Worm (Caenorhabditis elegans): ENCODE measurements around the gene Y58A7A.5.
A peak's percentile ranks its signal among the peaks of the same experiment; 100 is the strongest.

Gene Y58A7A.5

DNA sequence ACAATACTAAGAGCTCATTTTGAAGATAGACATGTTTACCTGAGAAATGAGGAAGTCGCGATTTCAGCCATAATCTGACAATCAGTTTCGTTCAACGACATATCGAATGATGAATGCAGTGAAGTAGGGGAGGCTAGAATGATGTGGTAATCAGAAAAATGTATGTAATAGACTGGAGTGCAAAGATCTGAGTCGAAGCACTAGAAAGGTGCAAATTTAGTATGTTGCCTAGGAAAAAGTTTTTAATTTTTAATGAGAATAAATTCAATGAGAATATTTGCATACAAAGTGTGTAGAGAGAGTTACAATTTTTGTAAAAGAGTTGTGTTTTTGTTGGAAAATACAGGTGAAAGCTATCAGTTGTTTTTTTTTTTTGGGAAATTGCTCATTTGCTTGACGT is 18.2 kb upstream of the Y58A7A.5 start, which contains the start of gene srab-2:
srab-2 (minus strand) TSS at position 101 of the 400 bp plus-strand sequence.
- TF ChIP-seq pqm-1 (tag; optimal IDR thresholded peaks at IDR 0.05) (no peak), lin-1 (GFP tag; IDR thresholded peaks at IDR 0.05) (no peak), mes-2 (tag; optimal IDR thresholded peaks at IDR 0.05; ENCODE audit: poor library complexity, severe bottlenecking) (no peak)

DNA sequence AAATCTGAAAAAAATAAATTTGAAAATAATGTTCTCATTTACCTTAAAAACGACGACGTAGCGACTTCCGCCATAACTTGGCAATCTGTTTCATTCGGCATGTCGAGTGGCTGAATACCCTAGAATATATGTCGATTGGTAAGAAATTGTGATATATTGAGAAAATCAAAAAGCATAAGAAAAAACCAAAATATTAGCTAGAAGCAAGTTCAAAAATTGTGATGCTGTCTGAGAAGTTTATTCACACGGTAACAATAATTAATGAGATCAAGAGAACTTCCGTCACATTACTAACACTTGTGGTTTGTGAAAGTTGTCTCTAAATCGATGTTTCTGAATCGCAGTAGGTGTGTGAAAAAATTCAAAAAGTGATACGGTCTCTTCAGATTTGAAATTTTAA is 15.2 kb upstream of the Y58A7A.5 start, which contains the start of gene srab-1:
srab-1 (minus strand) TSS at position 101 of the 400 bp plus-strand sequence.
- TF ChIP-seq daf-12 (tag; optimal IDR thresholded peaks at IDR 0.05) (no peak), Y5F2A.4 (GFP tag; optimal IDR thresholded peaks at IDR 0.05) (no peak), madf-5 (GFP tag; IDR thresholded peaks at IDR 0.05) (no peak), egl-27 (tag; optimal IDR thresholded peaks at IDR 0.05) (no peak), nhr-102 (tag; optimal IDR thresholded peaks at IDR 0.05) (no peak), Y48G9A.11 (GFP tag; IDR thresholded peaks at IDR 0.05) (no peak), F44E2.7 (GFP tag; IDR thresholded peaks at IDR 0.05) (no peak), fkh-10 (GFP tag; optimal IDR thresholded peaks at IDR 0.05) (no peak), Y75B8A.6 (GFP tag; IDR thresholded peaks at IDR 0.05) (no peak), zag-1 (tag; optimal IDR thresholded peaks at IDR 0.05) (no peak), zip-11 (GFP tag; IDR thresholded peaks at IDR 0.05) (no peak), dmd-8 (GFP tag; IDR thresholded peaks at IDR 0.05) (no peak), snpc-1.2 (GFP tag; IDR thresholded peaks at IDR 0.05) (no peak), nhr-42 (GFP tag; IDR thresholded peaks at IDR 0.05) (no peak), dpl-1 (GFP tag; optimal IDR thresholded peaks at IDR 0.05) (no peak)

ce11 chrV:5098925-5099324 is 12.2 kb upstream of the Y58A7A.5 start, which contains the start of gene unc-46:
unc-46 (minus strand) TSS chrV:5099025.
- TF ChIP-seq hmg-1.1 (GFP tag; IDR thresholded peaks at IDR 0.05) (no peak), ZK337.2 (GFP tag; IDR thresholded peaks at IDR 0.05) (no peak), unc-62 (GFP tag; optimal IDR thresholded peaks at IDR 0.05 in 1 of 2) (peak in 1 of 2 experiments; percentile 61), unc-62 (tag; optimal IDR thresholded peaks at IDR 0.05) (no peak), lsy-2 (tag; optimal IDR thresholded peaks at IDR 0.05) (no peak)

DNA sequence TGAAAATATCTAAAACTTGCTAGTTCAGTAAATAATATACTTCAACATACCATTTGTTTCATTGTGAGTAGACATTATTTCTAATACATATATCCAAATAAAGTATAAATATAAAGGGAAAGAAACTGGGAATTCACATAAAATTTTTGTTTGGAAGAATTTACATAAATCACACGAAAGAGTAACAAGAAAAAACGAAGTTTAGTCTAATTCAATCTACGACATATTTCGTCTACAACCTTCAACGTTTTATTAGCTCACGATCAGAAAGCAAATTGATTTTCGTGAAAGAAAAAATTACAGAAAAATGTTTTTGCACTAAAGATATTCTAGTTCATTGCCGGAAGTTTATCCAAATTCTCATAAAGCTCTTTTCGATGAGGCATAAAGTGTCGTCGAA is 10.3 kb upstream of the Y58A7A.5 start, which contains the start of gene C04F5.2:
C04F5.2 (minus strand) TSS at position 101 of the 400 bp plus-strand sequence.
- TF ChIP-seq F26F4.8 (GFP tag; conservative IDR thresholded peaks at IDR 0.05), result no peak
- TF ChIP-seq F44E2.7 (GFP tag; IDR thresholded peaks at IDR 0.05), result no peak
- TF ChIP-seq ctbp-1 (GFP tag; IDR thresholded peaks at IDR 0.05), result no peak
- no peak for TF ChIP-seq fos-1 (tag; optimal IDR thresholded peaks at IDR 0.05)
- no peak for TF ChIP-seq zip-11 (GFP tag; IDR thresholded peaks at IDR 0.05)
- TF ChIP-seq vab-7 (GFP tag; IDR thresholded peaks at IDR 0.05), result no peak

ce11 chrV:5090386-5090785 is 3.6 kb upstream of the Y58A7A.5 start:
- TF ChIP-seq ceh-20 (GFP tag; IDR thresholded peaks at IDR 0.05), result no peak
- TF ChIP-seq mxl-2 (GFP tag; conservative IDR thresholded peaks at IDR 0.05), result no peak
- no peak for TF ChIP-seq lim-7 (GFP tag; IDR thresholded peaks at IDR 0.05)
- TF ChIP-seq Y75B8A.6 (GFP tag; IDR thresholded peaks at IDR 0.05), result no peak
- TF ChIP-seq daf-8 (GFP tag; IDR thresholded peaks at IDR 0.05), result no peak
- TF ChIP-seq daf-12 (tag; optimal IDR thresholded peaks at IDR 0.05), result no peak
- TF ChIP-seq T20F7.1 (GFP tag; optimal IDR thresholded peaks at IDR 0.05), result no peak
- TF ChIP-seq ztf-7 (tag; optimal IDR thresholded peaks at IDR 0.05), result no peak
- no peak for TF ChIP-seq ctbp-1 (GFP tag; IDR thresholded peaks at IDR 0.05)
- TF ChIP-seq ces-1 (GFP tag; optimal IDR thresholded peaks at IDR 0.05), result no peak
- TF ChIP-seq php-3 (GFP tag; IDR thresholded peaks at IDR 0.05), result no peak
- TF ChIP-seq F26F4.8 (GFP tag; conservative IDR thresholded peaks at IDR 0.05), result no peak
- no peak for TF ChIP-seq nhr-6 (tag; optimal IDR thresholded peaks at IDR 0.05)
- no peak for TF ChIP-seq aha-1 (tag)
- no peak for TF ChIP-seq ZK337.2 (GFP tag; IDR thresholded peaks at IDR 0.05)
- TF ChIP-seq gei-8 (GFP tag; optimal IDR thresholded peaks at IDR 0.05), result no peak
- no peak for TF ChIP-seq ceh-62 (tag; optimal IDR thresholded peaks at IDR 0.05)
- no peak for TF ChIP-seq ztf-11 (tag; optimal IDR thresholded peaks at IDR 0.05)
- no peak for TF ChIP-seq saeg-2 (GFP tag; IDR thresholded peaks at IDR 0.05)
- no peak for TF ChIP-seq nhr-237 (tag; optimal IDR thresholded peaks at IDR 0.05)
